Worm (Caenorhabditis elegans) whole organism, L4 larva: ENCODE results near the gene F47B8.13.

Experiments
- F26F4.8 ChIP-seq: fragments of 200-800 bp; sonication (Bioruptor generic); conservative IDR thresholded peaks from 2 replicates; pipeline ENCODE4 v1.3.6; 2022; ENCODE audit warnings: missing genetic modification characterization, missing compliant biosample characterization
- F44E2.7 ChIP-seq: fragments of 200-800 bp; sonication (Bioruptor generic); IDR thresholded peaks from 2 replicates; pipeline ENCODE4 v2.1.2; 2022; ENCODE audit warnings: missing genetic modification characterization, missing compliant biosample characterization
- Y105C5A.15 ChIP-seq: fragments of 200-800 bp; sonication (Bioruptor generic); IDR thresholded peaks from 2 replicates; pipeline ENCODE4 v1.3.6; 2022; ENCODE audit warnings: missing genetic modification characterization, missing compliant biosample characterization
- aha-1 ChIP-seq: fragments of 150-350 bp; peaks from one replicate; lab custom pipeline; 2014; ENCODE audit warnings: missing biosample characterization, missing genetic modification characterization
- cey-2 ChIP-seq: sonication (generic microtip); optimal IDR thresholded peaks from 3 replicates; lab custom pipeline; 2017; ENCODE audit warnings: missing genetic modification characterization, mild to moderate bottlenecking, missing compliant biosample characterization, antibody characterized with exemption, borderline replicate concordance; ENCODE audit not compliant: insufficient read depth
- daf-12 ChIP-seq: fragments of 150-350 bp; optimal IDR thresholded peaks from 2 replicates; lab custom pipeline; 2014; ENCODE audit warnings: missing biosample characterization, missing genetic modification reagents, missing genetic modification characterization
- daf-16 ChIP-seq, 3 experiments: sonication (generic microtip); optimal IDR thresholded peaks; 2 replicates each; lab custom pipeline; 2016 to 2017; ENCODE audit warnings: missing genetic modification characterization in 3 of 3, missing genetic modification reagents in 3 of 3, mild to moderate bottlenecking in 2 of 3, missing compliant biosample characterization in 2 of 3, missing biosample characterization in 1 of 3, moderate library complexity in 1 of 3
- daf-19 ChIP-seq: fragments of 200-800 bp; sonication (Bioruptor generic); conservative IDR thresholded peaks from 2 replicates; pipeline ENCODE4 v1.3.6; 2022; ENCODE audit warnings: missing genetic modification characterization, missing compliant biosample characterization
- dmd-6 ChIP-seq: fragments of 200-800 bp; sonication (Bioruptor generic); IDR thresholded peaks from 2 replicates; pipeline ENCODE4 v1.3.6; 2022; ENCODE audit warnings: missing genetic modification reagents, missing genetic modification characterization, missing compliant biosample characterization
- dmd-8 ChIP-seq: fragments of 200-800 bp; sonication (Bioruptor generic); IDR thresholded peaks from 2 replicates; pipeline ENCODE4 v1.3.6; 2022; ENCODE audit warnings: missing genetic modification characterization, missing compliant biosample characterization
- dmd-9 ChIP-seq: fragments of 200-800 bp; sonication (Bioruptor generic); IDR thresholded peaks from 2 replicates; pipeline ENCODE4 v1.3.6; 2022; ENCODE audit warnings: missing genetic modification reagents, missing genetic modification characterization, missing compliant biosample characterization
- dpl-1 ChIP-seq: fragments of 150-350 bp; optimal IDR thresholded peaks from 2 replicates; lab custom pipeline; 2014; ENCODE audit warnings: missing biosample characterization, missing genetic modification reagents, missing genetic modification characterization
- dve-1 ChIP-seq: sonication (generic microtip); optimal IDR thresholded peaks from 2 replicates; lab custom pipeline; 2017; ENCODE audit warnings: antibody characterized with exemption, mild to moderate bottlenecking, missing genetic modification characterization, missing compliant biosample characterization; ENCODE audit not compliant: insufficient read depth
- hlh-11 ChIP-seq: fragments of 200-800 bp; sonication (Bioruptor generic); optimal IDR thresholded peaks from 2 replicates; lab custom pipeline; 2018; ENCODE audit warnings: mild to moderate bottlenecking, missing genetic modification characterization, missing compliant biosample characterization
- hlh-30 ChIP-seq: sonication (generic microtip); optimal IDR thresholded peaks from 2 replicates; lab custom pipeline; 2017; ENCODE audit warnings: antibody characterized with exemption, mild to moderate bottlenecking, missing genetic modification characterization, missing compliant biosample characterization; ENCODE audit not compliant: insufficient read depth
- hmg-1.1 ChIP-seq: fragments of 200-800 bp; sonication (Bioruptor generic); IDR thresholded peaks from 2 replicates; pipeline ENCODE4 v1.3.6; 2022; ENCODE audit warnings: missing genetic modification reagents, missing genetic modification characterization, missing compliant biosample characterization
- lim-7 ChIP-seq: fragments of 200-800 bp; sonication (Bioruptor generic); IDR thresholded peaks from 2 replicates; pipeline ENCODE4 v1.3.6; 2022; ENCODE audit warnings: missing genetic modification characterization, missing compliant biosample characterization
- lin-29 ChIP-seq: fragments of 200-800 bp; sonication (Bioruptor generic); IDR thresholded peaks from 2 replicates; pipeline ENCODE4 v1.3.6; 2022; ENCODE audit warnings: missing genetic modification reagents, missing genetic modification characterization, missing compliant biosample characterization
- lsy-2 ChIP-seq, 2 experiments: fragments of 150-350 bp in 1 of 2; sonication (generic microtip) in 1 of 2; optimal IDR thresholded peaks; 2 replicates each; lab custom pipeline; 2014 to 2017; ENCODE audit warnings: missing biosample characterization in 2 of 2, missing genetic modification characterization in 2 of 2
- madf-5 ChIP-seq, 2 experiments: fragments of 200-800 bp; sonication (Bioruptor generic); IDR thresholded peaks; 2 replicates each; pipeline ENCODE4 v1.3.6; 2022; ENCODE audit warnings: missing compliant biosample characterization in 2 of 2, missing genetic modification characterization in 2 of 2
- mdl-1 ChIP-seq, 2 experiments: fragments of 150-350 bp in 1 of 2; sonication (generic microtip) in 1 of 2; optimal IDR thresholded peaks; 2 replicates each; lab custom pipeline; 2014 to 2017; ENCODE audit warnings: missing biosample characterization in 2 of 2, missing genetic modification characterization in 2 of 2
- mdt-29 ChIP-seq: fragments of 200-800 bp; sonication (Bioruptor generic); IDR thresholded peaks from 2 replicates; pipeline ENCODE4 v1.3.6; 2022; ENCODE audit warnings: missing genetic modification reagents, missing genetic modification characterization, missing compliant biosample characterization
- mep-1 ChIP-seq: fragments of 150-350 bp; sonication (generic microtip); optimal IDR thresholded peaks from 3 replicates; lab custom pipeline; 2014; ENCODE audit warnings: missing biosample characterization, missing genetic modification characterization
- mxl-3 ChIP-seq: fragments of 200-800 bp; sonication (Bioruptor generic); optimal IDR thresholded peaks from 2 replicates; lab custom pipeline; 2018; ENCODE audit warnings: mild to moderate bottlenecking, missing genetic modification characterization, missing compliant biosample characterization
- nhr-28 ChIP-seq: fragments of 150-350 bp; optimal IDR thresholded peaks from 2 replicates; lab custom pipeline; 2014; ENCODE audit warnings: missing biosample characterization, missing genetic modification characterization
- nhr-41 ChIP-seq: fragments of 200-800 bp; sonication (Bioruptor generic); IDR thresholded peaks from 2 replicates; pipeline ENCODE4 v1.3.6; 2022; ENCODE audit warnings: missing genetic modification reagents, missing genetic modification characterization, missing compliant biosample characterization
- nhr-42 ChIP-seq: fragments of 200-800 bp; sonication (Bioruptor generic); IDR thresholded peaks from 2 replicates; pipeline ENCODE4 v1.3.6; 2022; ENCODE audit warnings: missing genetic modification characterization, missing compliant biosample characterization
- nhr-6 ChIP-seq: fragments of 150-350 bp; optimal IDR thresholded peaks from 2 replicates; lab custom pipeline; 2014; ENCODE audit warnings: missing biosample characterization, missing genetic modification characterization
- nhr-77 ChIP-seq: fragments of 150-350 bp; optimal IDR thresholded peaks from 2 replicates; lab custom pipeline; 2014; ENCODE audit warnings: missing biosample characterization, missing genetic modification characterization
- pha-4 ChIP-seq, 2 experiments: fragments of 150-350 bp in 1 of 2; fragments of 200-800 bp in 1 of 2; sonication (Bioruptor generic) in 1 of 2; IDR thresholded peaks in 1 of 2; optimal IDR thresholded peaks in 1 of 2; 2 replicates each; pipeline versions ENCODE4 v1.3.6 to Lab custom; 2014 to 2022; ENCODE audit warnings: missing genetic modification characterization in 2 of 2, missing genetic modification reagents in 2 of 2, missing biosample characterization in 1 of 2, missing compliant biosample characterization in 1 of 2
- pqm-1 ChIP-seq: sonication (generic microtip); optimal IDR thresholded peaks from 2 replicates; lab custom pipeline; 2017; ENCODE audit warnings: missing biosample characterization, missing genetic modification characterization
- rbr-2 ChIP-seq: sonication (generic microtip); optimal IDR thresholded peaks from 2 replicates; lab custom pipeline; 2016; ENCODE audit warnings: missing genotype, missing genetic modification characterization, missing compliant biosample characterization
- set-16 ChIP-seq: fragments of 200-800 bp; sonication (Bioruptor generic); IDR thresholded peaks from 2 replicates; pipeline ENCODE4 v1.3.6; 2022; ENCODE audit warnings: missing genetic modification reagents, missing genetic modification characterization, missing compliant biosample characterization
- snpc-1.2 ChIP-seq: fragments of 200-800 bp; sonication (Bioruptor generic); IDR thresholded peaks from 2 replicates; pipeline ENCODE4 v1.3.6; 2022; ENCODE audit warnings: missing genetic modification reagents, missing genetic modification characterization, missing compliant biosample characterization
- spr-1 ChIP-seq: sonication (generic microtip); optimal IDR thresholded peaks from 2 replicates; lab custom pipeline; 2016; ENCODE audit warnings: mild to moderate bottlenecking, missing genetic modification characterization, missing compliant biosample characterization
- tra-1 ChIP-seq: fragments of 200-800 bp; sonication (Bioruptor generic); IDR thresholded peaks from 2 replicates; pipeline ENCODE4 v1.3.6; 2022; ENCODE audit warnings: missing genetic modification reagents, missing genetic modification characterization, missing compliant biosample characterization
- unc-130 ChIP-seq: sonication (generic microtip); optimal IDR thresholded peaks from 2 replicates; lab custom pipeline; 2016; ENCODE audit warnings: missing genetic modification reagents, missing genetic modification characterization, missing compliant biosample characterization
- unc-62 ChIP-seq, 3 experiments: fragments of 150-350 bp in 1 of 3; sonication (generic microtip); optimal IDR thresholded peaks in 2 of 3; peaks in 1 of 3; 1 replicate in 1 of 3; 2 replicates in 2 of 3; lab custom pipeline; 2014 to 2017; ENCODE audit warnings: missing biosample characterization in 3 of 3, missing genetic modification characterization in 3 of 3, missing genetic modification reagents in 3 of 3, missing genotype in 1 of 3
- vab-7 ChIP-seq: fragments of 200-800 bp; sonication (Bioruptor generic); IDR thresholded peaks from 2 replicates; pipeline ENCODE4 v1.3.6; 2022; ENCODE audit warnings: missing genetic modification reagents, missing genetic modification characterization, missing compliant biosample characterization

F47B8.13 gene

DNA sequence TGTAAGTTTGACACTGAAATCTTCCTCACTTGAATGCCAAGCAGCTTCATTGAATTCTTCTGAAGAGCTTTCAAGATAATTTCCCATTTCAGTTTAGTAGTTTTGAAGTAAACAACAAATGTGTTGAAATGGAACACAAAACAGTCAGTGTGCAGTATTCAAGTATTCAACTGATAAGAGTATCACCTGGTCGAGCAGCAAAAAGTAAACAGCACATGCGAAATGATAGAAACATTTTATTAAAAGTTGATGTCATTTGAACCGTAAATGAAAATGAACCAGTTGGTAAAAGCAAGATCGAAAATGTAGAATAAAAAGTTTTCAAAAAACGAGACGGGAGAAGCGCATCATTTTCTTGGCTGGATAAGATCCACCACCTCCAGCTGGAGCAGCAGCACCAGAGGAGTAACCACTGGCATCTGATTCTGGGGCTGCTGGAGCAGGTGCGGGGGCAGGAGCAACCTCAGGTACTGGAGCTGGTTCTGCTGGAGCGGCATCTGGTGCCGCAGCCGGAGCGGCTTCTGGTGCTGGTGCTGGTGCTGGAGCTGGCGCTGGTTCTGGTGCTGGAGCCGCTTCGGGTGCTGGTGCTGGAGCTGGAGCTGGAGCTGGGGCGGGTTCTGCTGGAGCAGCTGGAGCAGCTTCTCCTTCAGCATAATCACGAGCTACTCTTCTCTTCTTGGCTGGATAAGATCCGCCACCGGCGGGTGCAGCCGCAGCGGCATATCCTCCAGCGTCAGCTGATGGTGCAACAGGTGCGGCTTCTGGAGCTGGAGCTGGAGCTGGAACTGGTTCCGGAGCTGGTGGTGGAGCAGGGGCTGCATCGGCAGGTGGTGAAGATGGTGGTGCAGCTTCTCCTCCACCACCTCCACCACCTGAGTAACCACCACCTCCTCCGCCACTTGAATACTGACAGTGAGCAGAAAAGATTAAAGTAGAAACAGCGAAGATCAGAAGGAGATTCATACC lies 5.3 kb upstream of the F47B8.13 start, which contains the start of the genes F47B8.4 and F47B8.18:
TSS of gene F47B8.4 (minus strand) at position 172 of the 966 bp plus-strand sequence.
TSS of gene F47B8.18 (minus strand) at position 963 of the 966 bp plus-strand sequence.
- TF ChIP-seq tra-1, result no peak
- peak; percentile 20 for TF ChIP-seq nhr-77 (tag; lab: Kevin White, UChicago)
- TF ChIP-seq unc-62 (GFP tag; optimal IDR thresholded peaks at IDR 0.05 in 1 of 2; lab: Kevin White, UChicago), result peak in 1 of 2 experiments; percentile 96
- TF ChIP-seq unc-62 (tag; optimal IDR thresholded peaks at IDR 0.05; lab: Kevin White, UChicago), result no peak
- TF ChIP-seq F44E2.7, result no peak
- TF ChIP-seq daf-12 (tag; lab: Kevin White, UChicago), result no peak
- no peak for TF ChIP-seq spr-1 (tag; lab: Kevin White, UChicago)
- no peak for TF ChIP-seq daf-16 (GFP tag; optimal IDR thresholded peaks at IDR 0.05; lab: Kevin White, UChicago)
- peak; percentile 99 for TF ChIP-seq daf-16 (tag; optimal IDR thresholded peaks at IDR 0.05; lab: Kevin White, UChicago)
- TF ChIP-seq mdl-1 (tag; optimal IDR thresholded peaks at IDR 0.05; lab: Kevin White, UChicago), result peak in 1 of 2 experiments; percentile 53
- peak; percentile 32; the same call in 1 of the 2 replicates for TF ChIP-seq lim-7 (GFP tag; lab: Robert Waterston, UW)
- peak; percentile 45 for TF ChIP-seq hlh-30 (tag; lab: Kevin White, UChicago)
- peak; percentile 83 for TF ChIP-seq pqm-1 (tag; lab: Kevin White, UChicago)
- no peak for TF ChIP-seq unc-130 (GFP tag; lab: Kevin White, UChicago)
- TF ChIP-seq pha-4 (GFP tag; IDR thresholded peaks at IDR 0.05; lab: Robert Waterston, UW), result peak; percentile 90; the same call in 1 of the 2 replicates
- no peak for TF ChIP-seq pha-4 (tag; optimal IDR thresholded peaks at IDR 0.05; lab: Kevin White, UChicago)
- 0 out of 2 replicates have a peak, but pooled peaks have one; percentile 17 for TF ChIP-seq vab-7
- peak; percentile 13 for TF ChIP-seq mxl-3
- TF ChIP-seq dmd-6 (GFP tag; lab: Robert Waterston, UW), result peak; percentile 44
- TF ChIP-seq nhr-28 (tag; lab: Kevin White, UChicago), result peak; percentile 76
- TF ChIP-seq nhr-6 (tag; lab: Kevin White, UChicago), result no peak
- peak; percentile 76 for TF ChIP-seq aha-1 (tag; lab: Kevin White, UChicago)
- 0 out of 2 replicates have a peak, but pooled peaks have one; percentile 6 for TF ChIP-seq nhr-41 (GFP tag; lab: Robert Waterston, UW)
- TF ChIP-seq dpl-1 (GFP tag; lab: Kevin White, UChicago), result no peak
- no peak for TF ChIP-seq Y105C5A.15
- TF ChIP-seq F26F4.8 (GFP tag; lab: Robert Waterston, UW), result 0 out of 2 replicates have a peak, but pooled peaks have one; percentile 3
- TF ChIP-seq mdt-29 (GFP tag; lab: Robert Waterston, UW), result no peak
- peak; percentile 99 for TF ChIP-seq set-16 (GFP tag; lab: Robert Waterston, UW)
- TF ChIP-seq dmd-9 (GFP tag; lab: Robert Waterston, UW), result 0 out of 2 replicates have a peak, but pooled peaks have one; percentile 33

DNA sequence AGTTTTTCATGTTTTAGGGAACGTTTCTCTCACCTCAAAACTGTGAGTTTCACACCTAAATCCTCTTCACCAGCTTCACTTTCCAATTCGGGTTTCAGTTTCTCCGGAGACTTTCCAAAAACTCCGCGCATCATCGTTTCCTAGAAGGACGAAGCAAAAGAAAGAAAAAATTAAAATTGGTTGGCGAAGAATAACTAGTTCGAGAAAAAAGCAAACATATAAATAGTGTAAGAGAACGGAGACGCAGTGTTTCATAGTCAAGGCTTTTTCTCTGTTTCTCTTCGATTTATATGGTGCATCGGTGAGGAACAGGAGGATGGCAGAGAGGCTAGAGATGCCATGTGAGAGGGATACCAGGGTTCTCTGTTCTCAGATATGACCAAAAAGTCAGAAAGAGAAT lies 3.2 kb upstream of the F47B8.13 start, which contains the start of gene F47B8.3:
TSS of gene F47B8.3 (minus strand) at position 261 of the 400 bp plus-strand sequence.
- no peak for TF ChIP-seq daf-16 (GFP tag; optimal IDR thresholded peaks at IDR 0.05; lab: Kevin White, UChicago)
- peak; percentile 9 for TF ChIP-seq daf-16 (tag; optimal IDR thresholded peaks at IDR 0.05; lab: Kevin White, UChicago)
- TF ChIP-seq nhr-42, result no peak
- no peak for TF ChIP-seq aha-1 (tag; lab: Kevin White, UChicago)
- TF ChIP-seq snpc-1.2 (GFP tag; lab: Robert Waterston, UW), result no peak
- TF ChIP-seq hlh-30 (tag; lab: Kevin White, UChicago), result peak; percentile 75
- peak; percentile 59 for TF ChIP-seq mep-1
- TF ChIP-seq mdl-1 (tag; optimal IDR thresholded peaks at IDR 0.05; lab: Kevin White, UChicago), result peak in 1 of 2 experiments; percentile 70
- no peak for TF ChIP-seq daf-19 (GFP tag; lab: Robert Waterston, UW)
- TF ChIP-seq mxl-3, result peak; percentile 12
- peak; percentile 3 for TF ChIP-seq dve-1 (tag; lab: Kevin White, UChicago)
- TF ChIP-seq rbr-2 (tag; lab: Kevin White, UChicago), result peak; percentile 19
- peak; percentile 50 for TF ChIP-seq nhr-28 (tag; lab: Kevin White, UChicago)
- TF ChIP-seq hlh-11, result peak; percentile 31
- no peak for TF ChIP-seq lin-29 (GFP tag; lab: Robert Waterston, UW)
- peak in 1 of 2 experiments; percentile 49 for TF ChIP-seq lsy-2 (tag; optimal IDR thresholded peaks at IDR 0.05; lab: Kevin White, UChicago)
- peak; percentile 48 for TF ChIP-seq hmg-1.1 (GFP tag; lab: Robert Waterston, UW)
- TF ChIP-seq dmd-6 (GFP tag; lab: Robert Waterston, UW), result no peak
- peak; percentile 42 for TF ChIP-seq nhr-6 (tag; lab: Kevin White, UChicago)
- TF ChIP-seq madf-5 (GFP tag; IDR thresholded peaks at IDR 0.05; lab: Robert Waterston, UW), result no peak
- TF ChIP-seq dmd-8, result no peak
- no peak for TF ChIP-seq cey-2 (tag; lab: Kevin White, UChicago)
- TF ChIP-seq, all 104 proteins: peak for 12
